Fruit fly (Drosophila melanogaster) whole organism, pupa: ENCODE data around the gene ng4.

Experiments used
- CG10348 ChIP-seq: fragments of 200-800 bp; sonication (Bioruptor generic); IDR thresholded peaks from 2 replicates; pipeline ENCODE4 v1.3.6; 2022; ENCODE audit warnings: missing biosample characterization, missing genetic modification characterization
- CG12605 ChIP-seq: fragments of 200-800 bp; sonication (Bioruptor generic); IDR thresholded peaks from 2 replicates; pipeline ENCODE4 v1.3.6; 2022; ENCODE audit warnings: missing biosample characterization, missing genetic modification characterization
- CG13204 ChIP-seq: fragments of 200-800 bp; sonication (Bioruptor generic); optimal IDR thresholded peaks from 2 replicates; lab custom pipeline; 2018; ENCODE audit warnings: missing biosample characterization, mild to moderate bottlenecking, missing genetic modification characterization, moderate library complexity
- CG14655 ChIP-seq: fragments of 200-800 bp; sonication (Bioruptor generic); optimal IDR thresholded peaks from 3 replicates; lab custom pipeline; 2017; ENCODE audit warnings: mild to moderate bottlenecking, missing biosample characterization, missing genetic modification reagents, missing genetic modification characterization
- CG15710 ChIP-seq: fragments of 200-800 bp; sonication (Bioruptor generic); optimal IDR thresholded peaks from 2 replicates; lab custom pipeline; 2018; ENCODE audit warnings: missing biosample characterization, mild to moderate bottlenecking, missing genetic modification characterization, moderate library complexity
- CG17806 ChIP-seq: fragments of 200-800 bp; sonication (Bioruptor generic); optimal IDR thresholded peaks from 2 replicates; lab custom pipeline; 2018; ENCODE audit warnings: missing biosample characterization, mild to moderate bottlenecking, missing genetic modification characterization, moderate library complexity
- CG32121 ChIP-seq: fragments of 200-800 bp; sonication (Bioruptor generic); IDR thresholded peaks from 2 replicates; pipeline ENCODE4 v1.3.6; 2022; ENCODE audit warnings: missing biosample characterization, missing genetic modification characterization
- CG34367 ChIP-seq: fragments of 200-800 bp; sonication (Bioruptor generic); optimal IDR thresholded peaks from 2 replicates; lab custom pipeline; 2018; ENCODE audit warnings: missing biosample characterization, mild to moderate bottlenecking, missing genetic modification characterization
- CG4496 ChIP-seq: fragments of 200-800 bp; sonication (Bioruptor generic); IDR thresholded peaks from 3 replicates; pipeline ENCODE4 v1.3.6; 2022; ENCODE audit warnings: missing biosample characterization, missing genetic modification characterization
- CG8159 ChIP-seq: fragments of 200-800 bp; sonication (Bioruptor generic); optimal IDR thresholded peaks from 3 replicates; lab custom pipeline; 2018; ENCODE audit warnings: missing biosample characterization, mild to moderate bottlenecking, missing genetic modification characterization, moderate library complexity
- CG8301 ChIP-seq: fragments of 200-800 bp; sonication (Bioruptor generic); optimal IDR thresholded peaks from 2 replicates; lab custom pipeline; 2018; ENCODE audit warnings: missing biosample characterization, mild to moderate bottlenecking, missing genetic modification characterization
- CG9948 ChIP-seq: fragments of 200-800 bp; sonication (Bioruptor generic); optimal IDR thresholded peaks from 2 replicates; lab custom pipeline; 2018; ENCODE audit warnings: missing biosample characterization, mild to moderate bottlenecking, missing genetic modification characterization, moderate library complexity
- D1 ChIP-seq: fragments of 200-800 bp; sonication (Bioruptor generic); optimal IDR thresholded peaks from 2 replicates; lab custom pipeline; 2018; ENCODE audit warnings: missing biosample characterization, mild to moderate bottlenecking, missing genetic modification characterization, moderate library complexity
- EcR ChIP-seq: fragments of 200-800 bp; sonication (Bioruptor generic); optimal IDR thresholded peaks from 3 replicates; lab custom pipeline; 2019; ENCODE audit warnings: missing biosample characterization, missing genetic modification characterization, mild to moderate bottlenecking, moderate library complexity, missing genetic modification reagents
- Ets98B ChIP-seq: fragments of 200-800 bp; sonication (Bioruptor generic); IDR thresholded peaks from 2 replicates; pipeline ENCODE4 v1.3.6; 2022; ENCODE audit warnings: missing biosample characterization, missing genetic modification characterization
- Pif1A ChIP-seq: fragments of 200-800 bp; sonication (Bioruptor generic); optimal IDR thresholded peaks from 3 replicates; lab custom pipeline; 2016; ENCODE audit warnings: missing biosample characterization, missing genetic modification characterization
- Pif1B ChIP-seq: fragments of 200-800 bp; sonication (Bioruptor generic); optimal IDR thresholded peaks from 3 replicates; lab custom pipeline; 2016; ENCODE audit warnings: missing biosample characterization, missing genetic modification characterization
- Snoo ChIP-seq: fragments of 200-800 bp; sonication (Bioruptor generic); optimal IDR thresholded peaks from 3 replicates; lab custom pipeline; 2017; ENCODE audit warnings: missing biosample characterization, mild to moderate bottlenecking, missing genetic modification characterization, inconsistent platforms
- fd96Ca ChIP-seq: fragments of 200-800 bp; sonication (Bioruptor generic); IDR thresholded peaks from 3 replicates; pipeline ENCODE4 v1.3.6; 2022; ENCODE audit warnings: missing biosample characterization, missing genetic modification characterization
- gl ChIP-seq: fragments of 200-800 bp; sonication (Bioruptor generic); optimal IDR thresholded peaks from 2 replicates; lab custom pipeline; 2018; ENCODE audit warnings: missing biosample characterization, mild to moderate bottlenecking, missing genetic modification characterization
- rn ChIP-seq: fragments of 200-800 bp; sonication (Bioruptor generic); IDR thresholded peaks from 2 replicates; pipeline ENCODE4 v1.3.6; 2022; ENCODE audit warnings: missing biosample characterization, missing genetic modification characterization

The ng4 gene

DNA sequence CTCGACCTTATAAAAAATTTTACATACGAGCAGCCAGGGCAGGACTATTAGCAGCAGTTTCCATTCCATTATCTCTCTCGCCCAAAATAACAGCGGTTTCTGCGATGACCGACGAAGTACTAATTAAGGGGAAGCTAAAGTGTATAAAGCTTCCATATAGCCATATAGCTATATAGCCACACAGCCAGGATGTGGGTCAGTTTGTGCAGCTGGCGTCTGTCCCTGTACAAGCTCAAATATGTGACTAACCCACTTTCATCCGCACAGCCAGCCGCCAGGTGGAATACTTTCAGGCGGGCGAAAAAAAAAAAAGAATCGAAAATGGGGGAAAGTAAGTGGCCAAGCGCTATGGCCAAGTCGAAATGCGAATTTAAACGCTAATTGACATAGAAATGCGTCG lies at the start of gene ng4:
Gene ng4 (minus strand): TSS at position 101 of the 400 bp plus-strand sequence.
- TF ChIP-seq rn (GFP tag; lab: Robert Waterston, UW): no peak
- no peak for TF ChIP-seq D1
- no peak for TF ChIP-seq CG13204
- TF ChIP-seq EcR (GFP tag; lab: Kevin White, UChicago): no peak
- TF ChIP-seq Ets98B (GFP tag; lab: Robert Waterston, UW): no peak
- no peak for TF ChIP-seq CG14655 (GFP tag; lab: Kevin White, UChicago)
- no peak for TF ChIP-seq CG32121 (GFP tag; lab: Robert Waterston, UW)
- TF ChIP-seq CG10348 (GFP tag; lab: Robert Waterston, UW): no peak
- TF ChIP-seq Pif1A: no peak
- no peak for TF ChIP-seq CG8301 (tag; lab: Kevin White, UChicago)
- TF ChIP-seq gl (tag; lab: Kevin White, UChicago): no peak
- TF ChIP-seq CG34367 (tag; lab: Kevin White, UChicago): no peak
- no peak for TF ChIP-seq CG17806 (tag; lab: Kevin White, UChicago)
- no peak for TF ChIP-seq Snoo

DNA sequence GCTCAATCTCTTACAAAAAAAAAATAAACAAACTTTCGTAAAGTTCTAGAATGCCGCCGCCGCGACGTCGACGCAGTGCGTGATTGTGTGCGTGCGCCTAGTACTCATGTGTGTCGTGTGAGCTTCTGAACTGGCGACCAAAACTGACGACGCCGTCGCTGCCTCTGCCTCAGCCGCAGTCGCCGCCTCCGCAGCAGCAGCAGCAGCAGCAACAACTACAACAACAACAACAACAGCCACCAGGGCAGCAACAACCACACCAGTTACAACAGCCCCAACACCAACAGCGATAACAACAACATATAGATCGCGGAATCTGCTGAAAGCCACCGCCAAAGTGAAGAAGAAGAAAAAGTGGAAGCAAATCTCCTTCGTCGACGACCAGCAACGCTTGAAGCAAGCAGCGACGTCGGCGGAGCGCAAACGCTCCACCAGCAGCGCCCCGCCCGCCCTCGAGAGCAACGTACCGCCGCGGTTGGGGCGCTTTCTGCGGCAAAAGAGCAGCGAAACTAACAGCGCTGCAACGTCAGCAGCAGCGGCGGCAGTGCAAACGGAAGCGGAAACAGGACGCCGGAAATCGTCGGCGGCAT lies 47.1 kb upstream of the ng4 start:
- TF ChIP-seq Pif1B: no peak
- TF ChIP-seq Snoo: no peak
- TF ChIP-seq CG13204: peak; percentile 56
- TF ChIP-seq Pif1A: no peak
- TF ChIP-seq, all 21 proteins: peak for 1

DNA sequence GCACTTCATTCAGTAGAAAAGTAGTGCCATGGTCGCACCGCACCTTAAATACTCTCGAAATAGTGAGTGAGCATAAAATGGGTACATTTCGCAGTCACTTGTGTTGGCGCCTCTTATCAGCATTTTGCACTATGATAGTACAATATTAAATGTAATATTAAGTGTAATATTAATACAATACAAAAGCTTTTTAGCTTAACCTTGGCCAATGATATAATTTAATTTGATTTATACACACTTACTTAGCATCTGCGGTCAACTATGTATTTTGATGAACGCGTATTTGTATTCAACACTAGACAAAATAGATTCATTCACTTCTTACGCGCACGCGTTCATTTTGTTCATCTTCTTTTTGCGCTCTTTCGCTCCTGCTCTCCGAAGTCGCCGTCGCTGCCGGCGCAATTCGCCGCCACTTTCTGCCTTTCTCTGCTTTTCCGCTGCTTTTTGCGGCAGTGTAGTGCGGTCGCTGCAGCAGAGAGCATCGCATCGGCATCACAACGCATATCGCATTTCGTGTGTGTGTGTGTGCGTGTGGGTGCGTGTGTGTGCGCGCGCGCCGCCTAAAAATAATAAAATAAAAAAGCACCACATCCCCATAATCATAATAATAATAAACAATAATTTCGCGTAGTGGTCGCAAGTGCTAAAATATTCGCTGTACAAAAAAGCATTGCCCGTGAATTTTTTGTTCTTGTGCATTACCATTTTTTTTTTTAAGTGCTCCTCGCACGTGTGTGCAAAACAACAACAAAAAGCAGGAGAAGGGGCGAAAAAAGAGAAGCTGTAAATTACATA lies 45.1 kb upstream of the ng4 start:
- TF ChIP-seq CG8159 (tag; lab: Kevin White, UChicago) (peak; percentile 50), fd96Ca (GFP tag; lab: Robert Waterston, UW) (peak; percentile 80), D1 (peak; percentile 67), Pif1A (peak; percentile 45), Ets98B (GFP tag; lab: Robert Waterston, UW) (peak; percentile 66; the same call in 1 of the 2 replicates), CG12605 (GFP tag; lab: Robert Waterston, UW) (peak; percentile 33), CG10348 (GFP tag; lab: Robert Waterston, UW) (no peak), CG8301 (tag; lab: Kevin White, UChicago) (peak; percentile 50), CG14655 (GFP tag; lab: Kevin White, UChicago) (peak; percentile 71), CG4496 (peak; percentile 80), CG17806 (tag; lab: Kevin White, UChicago) (peak; percentile 60), Snoo (peak; percentile 26), CG13204 (no peak), CG34367 (tag; lab: Kevin White, UChicago) (peak; percentile 27), Pif1B (peak; percentile 75), CG32121 (GFP tag; lab: Robert Waterston, UW) (peak; percentile 75), rn (GFP tag; lab: Robert Waterston, UW) (no peak), CG15710 (tag; lab: Kevin White, UChicago) (peak; percentile 31), gl (tag; lab: Kevin White, UChicago) (no peak), EcR (GFP tag; lab: Kevin White, UChicago) (no peak), CG9948 (tag; lab: Kevin White, UChicago) (peak; percentile 45)

DNA sequence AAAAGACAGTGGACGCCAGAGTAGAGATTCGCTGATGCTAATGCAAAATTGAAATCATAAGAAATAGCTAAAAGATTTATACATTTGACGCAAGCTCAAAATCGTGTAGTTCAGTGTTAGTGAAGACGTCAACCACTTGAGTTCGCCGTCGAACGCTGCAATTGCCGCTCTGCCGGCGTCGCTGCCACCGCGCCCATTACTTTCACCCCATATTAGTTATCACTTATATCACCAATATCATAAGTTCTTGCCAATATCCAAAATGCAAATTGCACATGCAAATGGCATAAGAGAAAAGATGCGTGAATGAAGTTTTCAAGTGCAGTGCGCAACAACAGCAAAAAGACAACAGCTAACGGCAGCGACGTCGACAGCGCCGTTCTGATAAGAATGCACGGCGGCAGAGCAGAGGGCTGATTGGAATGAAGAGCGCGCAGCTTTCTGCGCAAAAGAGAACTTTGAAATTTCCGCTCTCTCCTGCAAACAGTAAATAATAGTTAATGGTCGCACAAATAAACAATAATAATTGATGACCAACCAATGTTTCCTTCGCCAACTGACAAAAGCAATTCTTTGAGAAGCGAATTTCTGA lies 44.3 kb upstream of the ng4 start:
- TF ChIP-seq Pif1B (no peak), CG10348 (GFP tag; lab: Robert Waterston, UW) (no peak), CG13204 (no peak), CG32121 (GFP tag; lab: Robert Waterston, UW) (no peak), CG9948 (tag; lab: Kevin White, UChicago) (no peak)

DNA sequence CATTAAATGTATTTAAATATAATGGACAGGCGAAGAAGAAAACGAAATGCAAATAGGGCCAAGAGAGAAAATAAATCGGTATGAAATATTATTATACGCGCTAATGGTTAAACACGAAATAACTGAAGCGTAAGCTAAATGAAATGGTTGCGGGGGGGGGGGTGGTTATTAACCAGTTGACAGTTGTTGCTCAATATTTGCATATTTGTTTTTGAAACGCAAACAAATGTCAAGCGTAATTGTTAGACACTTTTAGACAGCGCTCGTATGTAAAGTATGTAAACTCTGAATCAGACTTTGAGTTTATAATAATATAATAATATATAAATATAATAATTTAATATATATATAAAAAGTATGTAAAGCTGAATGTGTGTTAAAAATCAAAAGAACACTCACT lies 37.9 kb upstream of the ng4 start:
- TF ChIP-seq EcR (GFP tag; lab: Kevin White, UChicago) (no peak), D1 (no peak), Snoo (no peak), gl (tag; lab: Kevin White, UChicago) (no peak), CG15710 (tag; lab: Kevin White, UChicago) (no peak), CG13204 (no peak), CG8159 (tag; lab: Kevin White, UChicago) (no peak), CG4496 (no peak), rn (GFP tag; lab: Robert Waterston, UW) (no peak), fd96Ca (GFP tag; lab: Robert Waterston, UW) (no peak), CG10348 (GFP tag; lab: Robert Waterston, UW) (no peak), CG17806 (tag; lab: Kevin White, UChicago) (no peak), CG34367 (tag; lab: Kevin White, UChicago) (no peak), Pif1B (no peak), CG32121 (GFP tag; lab: Robert Waterston, UW) (no peak), CG8301 (tag; lab: Kevin White, UChicago) (no peak)

DNA sequence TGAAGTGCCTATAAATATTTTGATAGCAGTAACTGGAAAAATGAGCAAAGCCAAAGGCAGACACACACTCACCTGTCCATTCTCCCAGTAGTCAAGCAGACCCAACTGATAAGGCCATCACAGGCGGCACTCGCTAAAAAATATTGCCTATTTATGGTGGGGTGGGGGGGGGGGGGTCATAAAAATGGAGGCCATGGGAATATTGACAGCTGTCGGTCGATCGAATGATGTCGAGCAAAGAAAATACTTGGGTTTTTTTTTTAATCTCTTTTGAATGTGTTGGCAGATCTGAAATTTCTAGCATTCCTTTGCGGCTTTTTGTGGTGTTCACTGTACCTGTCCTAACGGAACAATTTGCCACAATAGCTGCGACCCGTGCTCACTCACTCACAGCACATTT lies 29.5 kb upstream of the ng4 start:
- TF ChIP-seq gl (tag; lab: Kevin White, UChicago): no peak
- TF ChIP-seq CG32121 (GFP tag; lab: Robert Waterston, UW): no peak
- no peak for TF ChIP-seq CG8159 (tag; lab: Kevin White, UChicago)
- no peak for TF ChIP-seq CG8301 (tag; lab: Kevin White, UChicago)
- TF ChIP-seq Pif1A: no peak
- no peak for TF ChIP-seq Pif1B
- TF ChIP-seq CG10348 (GFP tag; lab: Robert Waterston, UW): no peak
- TF ChIP-seq Snoo: no peak
- no peak for TF ChIP-seq CG12605 (GFP tag; lab: Robert Waterston, UW)
- TF ChIP-seq EcR (GFP tag; lab: Kevin White, UChicago): no peak
- no peak for TF ChIP-seq D1
